Fruit fly (Drosophila melanogaster): ENCODE results near the gene CG3982.

DNA sequence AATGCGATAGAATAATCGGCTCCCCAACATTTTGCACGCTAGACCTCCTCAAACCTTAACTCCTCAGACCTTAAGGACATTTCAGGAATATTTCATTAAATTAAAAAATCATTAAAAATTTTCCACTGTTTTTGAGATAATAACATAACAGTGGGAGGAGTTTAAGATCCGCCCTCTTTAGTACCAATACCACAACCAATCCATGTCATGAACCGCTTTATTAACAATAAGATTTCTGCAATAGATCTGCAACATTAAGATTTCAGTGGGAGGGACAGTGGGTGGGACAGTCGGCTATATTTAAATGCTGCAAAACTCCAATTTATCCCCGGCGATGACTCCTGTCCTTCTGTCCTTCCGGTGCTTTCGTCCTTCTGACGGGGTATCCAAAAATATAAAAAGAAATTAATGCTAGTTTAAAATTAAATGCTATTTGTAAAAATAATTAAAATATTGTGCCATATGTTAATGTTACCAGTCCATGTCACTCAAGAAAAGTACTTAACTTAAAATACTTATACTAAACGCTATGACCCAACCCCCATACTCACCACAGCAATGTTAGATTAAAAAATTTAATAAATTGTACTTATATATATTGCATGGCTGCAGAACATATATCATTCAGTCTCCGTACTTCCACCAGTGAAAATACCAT is 25.6 kb upstream of the CG3982 start, which contains the start of gene Srg3:
- no peak for TF ChIP-seq trh (GFP tag; optimal IDR thresholded peaks at IDR 0.05)
- TF ChIP-seq CG7745 (tag; optimal IDR thresholded peaks at IDR 0.05), result no peak
- no peak for TF ChIP-seq crc (GFP tag; optimal IDR thresholded peaks at IDR 0.05)
- TF ChIP-seq CG14710 (tag; optimal IDR thresholded peaks at IDR 0.05), result no peak
- TF ChIP-seq CG10654 (GFP tag; optimal IDR thresholded peaks at IDR 0.05), result no peak

Data from whole organism, embryonic.